Worm (Caenorhabditis elegans) whole organism, L3 larva: ENCODE measurements around the gene tmem-231.

ENCODE experiments used
- R02D3.7 ChIP-seq: fragments of 150-350 bp; optimal IDR thresholded peaks from 2 replicates; lab custom pipeline; 2014; ENCODE audit warnings: missing biosample characterization, missing genetic modification characterization
- ZK546.5 ChIP-seq: sonication (generic microtip); optimal IDR thresholded peaks from 2 replicates; lab custom pipeline; 2017; ENCODE audit warnings: missing biosample characterization, missing genetic modification characterization
- aly-2 ChIP-seq: fragments of 150-350 bp; optimal IDR thresholded peaks from 2 replicates; lab custom pipeline; 2014; ENCODE audit warnings: missing biosample characterization, missing genetic modification characterization
- ama-1 ChIP-seq: fragments of 150-350 bp; optimal IDR thresholded peaks from 2 replicates; lab custom pipeline; 2018
- ceh-16 ChIP-seq: sonication (generic microtip); optimal IDR thresholded peaks from 2 replicates; lab custom pipeline; 2017; ENCODE audit warnings: missing biosample characterization, missing genetic modification characterization
- ceh-28 ChIP-seq: fragments of 150-350 bp; optimal IDR thresholded peaks from 2 replicates; lab custom pipeline; 2014; ENCODE audit warnings: missing biosample characterization, missing genetic modification reagents, missing genetic modification characterization
- ceh-82 ChIP-seq: fragments of 150-350 bp; optimal IDR thresholded peaks from 2 replicates; lab custom pipeline; 2014; ENCODE audit warnings: missing biosample characterization, missing genetic modification characterization
- ceh-9 ChIP-seq: sonication (generic microtip); optimal IDR thresholded peaks from 2 replicates; lab custom pipeline; 2018; ENCODE audit warnings: missing biosample characterization, missing genetic modification characterization
- daf-12 ChIP-seq: fragments of 150-350 bp; optimal IDR thresholded peaks from 2 replicates; lab custom pipeline; 2014; ENCODE audit warnings: missing biosample characterization, missing genetic modification reagents, missing genetic modification characterization
- egl-27 ChIP-seq: sonication (generic microtip); optimal IDR thresholded peaks from 4 replicates; lab custom pipeline; 2017; ENCODE audit warnings: missing biosample characterization, missing genetic modification reagents, missing genetic modification characterization
- egl-5 ChIP-seq: fragments of 150-350 bp; optimal IDR thresholded peaks from 2 replicates; lab custom pipeline; 2017; ENCODE audit warnings: missing biosample characterization, missing genetic modification reagents, missing genetic modification characterization, inconsistent platforms
- elt-1 ChIP-seq: fragments of 150-350 bp; optimal IDR thresholded peaks from 2 replicates; lab custom pipeline; 2014; ENCODE audit warnings: missing biosample characterization, missing genetic modification characterization
- elt-2 ChIP-seq: sonication (generic microtip); optimal IDR thresholded peaks from 2 replicates; lab custom pipeline; 2016; ENCODE audit warnings: missing genetic modification reagents, mild to moderate bottlenecking, missing genetic modification characterization, missing compliant biosample characterization
- elt-3 ChIP-seq, 3 experiments: fragments of 150-350 bp in 1 of 3; sonication (generic microtip) in 2 of 3; optimal IDR thresholded peaks; 2 replicates in 2 of 3; 4 replicates in 1 of 3; lab custom pipeline; 2014 to 2017; ENCODE audit warnings: missing biosample characterization in 3 of 3, missing genetic modification characterization in 3 of 3
- eor-1 ChIP-seq, 2 experiments: fragments of 150-350 bp; optimal IDR thresholded peaks; 2 replicates each; lab custom pipeline; 2014 to 2018; ENCODE audit warnings: missing biosample characterization in 2 of 2, missing genetic modification characterization in 2 of 2
- fkh-10 ChIP-seq: sonication (generic microtip); optimal IDR thresholded peaks from 2 replicates; lab custom pipeline; 2017; ENCODE audit warnings: missing biosample characterization, missing genetic modification reagents, missing genetic modification characterization
- fkh-2 ChIP-seq: fragments of 150-350 bp; optimal IDR thresholded peaks from 2 replicates; lab custom pipeline; 2014; ENCODE audit warnings: missing biosample characterization, missing genetic modification reagents, missing genetic modification characterization
- fos-1 ChIP-seq: fragments of 150-350 bp; optimal IDR thresholded peaks from 2 replicates; lab custom pipeline; 2014; ENCODE audit warnings: missing biosample characterization, missing genetic modification characterization
- hmg-11 ChIP-seq: sonication (generic microtip); optimal IDR thresholded peaks from 2 replicates; lab custom pipeline; 2016; ENCODE audit warnings: missing genetic modification characterization, missing compliant biosample characterization
- jun-1 ChIP-seq: fragments of 150-350 bp; optimal IDR thresholded peaks from 2 replicates; lab custom pipeline; 2014; ENCODE audit warnings: missing biosample characterization, missing genetic modification reagents, missing genetic modification characterization
- lin-15B ChIP-seq: fragments of 150-350 bp; optimal IDR thresholded peaks from 2 replicates; lab custom pipeline; 2014; ENCODE audit warnings: missing biosample characterization, missing genetic modification characterization
- lin-39 ChIP-seq: fragments of 150-350 bp; optimal IDR thresholded peaks from 2 replicates; lab custom pipeline; 2018; ENCODE audit warnings: missing biosample characterization, missing genetic modification reagents, missing genetic modification characterization
- lsy-12 ChIP-seq: sonication (generic microtip); optimal IDR thresholded peaks from 2 replicates; lab custom pipeline; 2016; ENCODE audit warnings: mild to moderate bottlenecking, missing genetic modification characterization, missing compliant biosample characterization
- mdl-1 ChIP-seq: fragments of 150-350 bp; optimal IDR thresholded peaks from 2 replicates; lab custom pipeline; 2014; ENCODE audit warnings: missing biosample characterization, missing genetic modification characterization
- mml-1 ChIP-seq: fragments of 150-350 bp; sonication (generic microtip); optimal IDR thresholded peaks from 3 replicates; lab custom pipeline; 2014; ENCODE audit warnings: missing biosample characterization, missing genetic modification characterization
- nfya-1 ChIP-seq: sonication (generic microtip); optimal IDR thresholded peaks from 2 replicates; lab custom pipeline; 2017; ENCODE audit warnings: missing genetic modification characterization, mild to moderate bottlenecking, missing compliant biosample characterization, antibody characterized with exemption, moderate library complexity; ENCODE audit not compliant: insufficient read depth
- nhr-11 ChIP-seq: fragments of 150-350 bp; optimal IDR thresholded peaks from 2 replicates; lab custom pipeline; 2014; ENCODE audit warnings: missing biosample characterization, missing genetic modification characterization
- nhr-12 ChIP-seq: fragments of 150-350 bp; optimal IDR thresholded peaks from 2 replicates; lab custom pipeline; 2014; ENCODE audit warnings: missing biosample characterization, missing genetic modification characterization
- nhr-23 ChIP-seq: fragments of 150-350 bp; optimal IDR thresholded peaks from 2 replicates; lab custom pipeline; 2014; ENCODE audit warnings: missing biosample characterization, missing genetic modification reagents, missing genetic modification characterization
- nhr-237 ChIP-seq: fragments of 150-350 bp; optimal IDR thresholded peaks from 2 replicates; lab custom pipeline; 2014; ENCODE audit warnings: missing biosample characterization, missing genetic modification characterization
- nhr-25 ChIP-seq: sonication (generic microtip); optimal IDR thresholded peaks from 2 replicates; lab custom pipeline; 2017; ENCODE audit warnings: missing biosample characterization, missing genetic modification characterization
- nhr-28 ChIP-seq: fragments of 150-350 bp; optimal IDR thresholded peaks from 2 replicates; lab custom pipeline; 2014; ENCODE audit warnings: missing biosample characterization, missing genetic modification characterization
- nhr-43 ChIP-seq: sonication (generic microtip); optimal IDR thresholded peaks from 2 replicates; lab custom pipeline; 2016; ENCODE audit warnings: mild to moderate bottlenecking, missing genetic modification characterization, missing compliant biosample characterization; ENCODE audit not compliant: poor library complexity, severe bottlenecking
- nhr-67 ChIP-seq: fragments of 150-350 bp; optimal IDR thresholded peaks from 2 replicates; lab custom pipeline; 2014; ENCODE audit warnings: missing biosample characterization, missing genetic modification characterization
- nhr-76 ChIP-seq: fragments of 150-350 bp; sonication (generic microtip); optimal IDR thresholded peaks from 5 replicates; lab custom pipeline; 2014; ENCODE audit warnings: missing biosample characterization, missing genetic modification characterization
- nhr-77 ChIP-seq: fragments of 150-350 bp; optimal IDR thresholded peaks from 2 replicates; lab custom pipeline; 2014; ENCODE audit warnings: missing biosample characterization, missing genetic modification characterization
- pha-4 ChIP-seq: fragments of 150-350 bp; optimal IDR thresholded peaks from 2 replicates; lab custom pipeline; 2014; ENCODE audit warnings: missing biosample characterization, missing genetic modification reagents, missing genetic modification characterization
- pqm-1 ChIP-seq: fragments of 150-350 bp; optimal IDR thresholded peaks from 2 replicates; lab custom pipeline; 2017; ENCODE audit warnings: missing biosample characterization, missing genetic modification characterization, inconsistent platforms
- sea-2 ChIP-seq: fragments of 150-350 bp; sonication (generic microtip); optimal IDR thresholded peaks from 4 replicates; lab custom pipeline; 2014; ENCODE audit warnings: missing biosample characterization, missing genetic modification reagents, missing genetic modification characterization
- skn-1 ChIP-seq: fragments of 150-350 bp; optimal IDR thresholded peaks from 2 replicates; lab custom pipeline; 2014; ENCODE audit warnings: missing biosample characterization, missing genetic modification characterization
- snpc-4 ChIP-seq: fragments of 150-350 bp; optimal IDR thresholded peaks from 2 replicates; lab custom pipeline; 2014; ENCODE audit warnings: missing biosample characterization, missing genetic modification characterization
- tbx-2 ChIP-seq: sonication (generic microtip); optimal IDR thresholded peaks from 2 replicates; lab custom pipeline; 2016; ENCODE audit warnings: mild to moderate bottlenecking, missing genetic modification characterization, missing compliant biosample characterization
- unc-39 ChIP-seq: sonication (generic microtip); optimal IDR thresholded peaks from 4 replicates; lab custom pipeline; 2017; ENCODE audit warnings: missing biosample characterization, missing genetic modification characterization
- unc-62 ChIP-seq: fragments of 150-350 bp; sonication (generic microtip); optimal IDR thresholded peaks from 4 replicates; lab custom pipeline; 2014; ENCODE audit warnings: missing biosample characterization, missing genetic modification reagents, missing genetic modification characterization
- zag-1 ChIP-seq: fragments of 150-350 bp; optimal IDR thresholded peaks from 2 replicates; lab custom pipeline; 2014; ENCODE audit warnings: missing biosample characterization, missing genetic modification characterization
- ztf-11 ChIP-seq: fragments of 150-350 bp; optimal IDR thresholded peaks from 2 replicates; lab custom pipeline; 2014; ENCODE audit warnings: missing biosample characterization, missing genetic modification characterization
- ztf-4 ChIP-seq: fragments of 150-350 bp; optimal IDR thresholded peaks from 2 replicates; lab custom pipeline; 2014; ENCODE audit warnings: missing biosample characterization, missing genetic modification characterization

Gene tmem-231

DNA sequence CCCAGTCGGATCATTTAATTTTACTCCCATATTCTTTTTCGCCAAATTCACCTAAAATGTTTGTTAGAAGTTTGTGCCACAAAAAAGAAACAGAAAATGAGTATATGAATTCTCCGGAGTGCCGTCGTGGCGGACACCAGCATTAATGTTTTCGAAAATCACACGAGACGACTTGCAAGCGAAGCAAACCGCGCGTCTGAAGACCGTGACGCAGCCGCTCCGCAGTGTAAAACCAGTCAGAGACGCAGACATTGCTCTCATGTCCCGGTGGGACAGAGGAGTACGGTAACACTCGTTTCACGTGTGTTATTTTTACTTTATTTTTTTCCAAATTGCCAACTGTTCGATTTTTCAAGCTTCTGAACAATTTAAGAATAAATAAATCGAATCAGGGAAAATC lies 6.1 kb downstream of the tmem-231 start, which contains the start of the genes T26A8.4 and pdtf-1:
T26A8.4 (minus strand) TSS at position 185 of the 400 bp plus-strand sequence.
pdtf-1 (plus strand) TSS at position 330 of the 400 bp plus-strand sequence.
- TF ChIP-seq ceh-9 (no peak), hmg-11 (tag; lab: Kevin White, UChicago) (peak; percentile 75), mdl-1 (tag; lab: Kevin White, UChicago) (peak; percentile 85), tbx-2 (tag; lab: Kevin White, UChicago) (peak; percentile 64), nhr-23 (tag; lab: Kevin White, UChicago) (peak; percentile 99), nhr-76 (tag; lab: Kevin White, UChicago) (peak; percentile 68), ceh-28 (peak; percentile 86), eor-1 (tag; optimal IDR thresholded peaks at IDR 0.05; lab: Kevin White, UChicago) (no peak), lin-39 (tag; lab: Kevin White, UChicago) (peak; percentile 98), nhr-77 (tag; lab: Kevin White, UChicago) (peak; percentile 60), ceh-16 (tag; lab: Kevin White, UChicago) (no peak), ama-1 (lab: Kevin White, UChicago) (peak; percentile 94), lin-15B (peak; percentile 94), fkh-10 (GFP tag; lab: Kevin White, UChicago) (peak; percentile 57), aly-2 (tag; lab: Kevin White, UChicago) (no peak), lsy-12 (tag; lab: Kevin White, UChicago) (peak; percentile 92), ceh-82 (tag; lab: Kevin White, UChicago) (peak; percentile 82), nhr-12 (tag; lab: Kevin White, UChicago) (no peak), nfya-1 (tag; lab: Kevin White, UChicago) (peak; percentile 100), R02D3.7 (peak; percentile 89), zag-1 (peak; percentile 68), skn-1 (peak; percentile 94), egl-5 (tag; lab: Kevin White, UChicago) (peak; percentile 94), nhr-11 (peak; percentile 85), unc-39 (tag; lab: Kevin White, UChicago) (no peak), ztf-11 (tag; lab: Kevin White, UChicago) (no peak), nhr-25 (tag; lab: Kevin White, UChicago) (peak; percentile 99), nhr-67 (tag; lab: Kevin White, UChicago) (no peak), ztf-4 (tag; lab: Kevin White, UChicago) (peak; percentile 77), egl-27 (peak; percentile 79), nhr-43 (peak; percentile 93), elt-1 (tag; lab: Kevin White, UChicago) (peak; percentile 39), fkh-2 (no peak), elt-3 (tag; optimal IDR thresholded peaks at IDR 0.05; lab: Kevin White, UChicago) (peak; percentile 1 to 86 (median 40)), unc-62 (GFP tag; lab: Kevin White, UChicago) (peak; percentile 20), sea-2 (peak; percentile 2), jun-1 (peak; percentile 93), fos-1 (tag; lab: Kevin White, UChicago) (peak; percentile 46), snpc-4 (tag; lab: Kevin White, UChicago) (peak; percentile 94), nhr-237 (tag; lab: Kevin White, UChicago) (no peak), elt-2 (tag; lab: Kevin White, UChicago) (peak; percentile 77), pha-4 (peak; percentile 99), ZK546.5 (no peak), nhr-28 (tag; lab: Kevin White, UChicago) (peak; percentile 22), daf-12 (tag; lab: Kevin White, UChicago) (no peak), mml-1 (no peak), pqm-1 (tag; lab: Kevin White, UChicago) (peak; percentile 87)
